Fruit fly (Drosophila melanogaster): ENCODE data around the gene CG5151.
A peak's percentile ranks its signal among the peaks of the same experiment; 100 is the strongest.

The CG5151 gene

DNA sequence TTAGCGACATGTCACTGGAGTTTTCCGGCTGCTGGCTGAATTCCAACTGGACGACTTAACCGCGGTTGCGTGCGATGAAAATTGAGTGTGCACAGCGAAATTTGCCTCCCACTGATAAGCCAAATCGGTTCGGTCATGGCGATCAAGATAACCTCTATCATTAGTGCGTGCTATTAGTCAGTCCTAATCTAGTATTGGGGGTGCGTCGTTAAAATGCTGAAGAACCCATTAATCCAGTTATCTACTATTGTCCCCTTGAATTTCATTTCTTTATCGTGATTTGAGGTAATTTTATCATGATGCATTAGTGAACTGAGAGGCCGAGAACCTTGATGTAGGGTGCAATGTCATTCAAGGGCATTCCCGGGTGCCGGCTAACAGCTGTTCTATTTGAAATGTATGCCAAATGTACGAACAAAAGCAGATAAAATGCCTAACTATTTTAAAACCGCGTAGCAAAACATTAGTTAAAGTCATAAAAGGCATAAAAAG lies 36.0 kb downstream of the CG5151 start, which contains the start of gene Pgm1 (continued):
- TF ChIP-seq CG11085 (GFP tag; IDR thresholded peaks at IDR 0.05) (peak; percentile 67), nerfin-2 (GFP tag; IDR thresholded peaks at IDR 0.05; ENCODE audit: partially characterized antibody) (no peak), CG17802 (tag; optimal IDR thresholded peaks at IDR 0.05) (peak; percentile 33), NFAT (GFP tag; IDR thresholded peaks at IDR 0.05) (peak; percentile 76), CG12299 (tag; optimal IDR thresholded peaks at IDR 0.05) (peak; percentile 69), CG2199 (GFP tag; IDR thresholded peaks at IDR 0.05) (no peak), B-H1 (GFP tag; IDR thresholded peaks at IDR 0.05) (peak; percentile 66), CG17612 (GFP tag; IDR thresholded peaks at IDR 0.05) (peak; percentile 48), CG31441 (GFP tag; IDR thresholded peaks at IDR 0.05) (peak; percentile 65), chn (GFP tag; optimal IDR thresholded peaks at IDR 0.05) (peak; percentile 89), shn (GFP tag; optimal IDR thresholded peaks at IDR 0.05) (peak; percentile 96), CG10321 (GFP tag; IDR thresholded peaks at IDR 0.05) (no peak), CG11456 (GFP tag; IDR thresholded peaks at IDR 0.05) (peak; percentile 82), sd (tag; optimal IDR thresholded peaks at IDR 0.05) (no peak), CG3726 (GFP tag; IDR thresholded peaks at IDR 0.05) (peak; percentile 68), Doc3 (GFP tag; IDR thresholded peaks at IDR 0.05; ENCODE audit: partially characterized antibody) (no peak), jigr1 (GFP tag; IDR thresholded peaks at IDR 0.05) (peak; percentile 55; the same call in 1 of the 3 replicates), CG13123 (GFP tag; optimal IDR thresholded peaks at IDR 0.05) (peak; percentile 73), CG9437 (GFP tag; optimal IDR thresholded peaks at IDR 0.05) (peak; percentile 41), Side (GFP tag; optimal IDR thresholded peaks at IDR 0.05) (peak; percentile 94), CG11723 (GFP tag; optimal IDR thresholded peaks at IDR 0.05) (peak; percentile 76), sc (optimal IDR thresholded peaks at IDR 0.05) (no peak), sc (GFP tag; optimal IDR thresholded peaks at IDR 0.05) (peak; percentile 50), CG11560 (tag; IDR thresholded peaks at IDR 0.05) (peak; percentile 47; the same call in 1 of the 3 replicates), CG6689 (GFP tag; IDR thresholded peaks at IDR 0.05) (peak; percentile 59), fd3F (GFP tag; optimal IDR thresholded peaks at IDR 0.05) (peak; percentile 59), slbo (GFP tag; IDR thresholded peaks at IDR 0.05) (peak; percentile 82), lmd (GFP tag; IDR thresholded peaks at IDR 0.05) (peak; percentile 85; the same call in 1 of the 2 replicates), CG10431 (GFP tag; optimal IDR thresholded peaks at IDR 0.05) (no peak), CG1024 (GFP tag; IDR thresholded peaks at IDR 0.05) (peak; percentile 46; the same call in 1 of the 2 replicates), psq (GFP tag; optimal IDR thresholded peaks at IDR 0.05) (peak; percentile 68), ems (GFP tag; optimal IDR thresholded peaks at IDR 0.05) (peak; percentile 92), Dad (GFP tag; optimal IDR thresholded peaks at IDR 0.05) (peak; percentile 81), fd64A (GFP tag; optimal IDR thresholded peaks at IDR 0.05) (peak; percentile 69), ATbp (GFP tag; optimal IDR thresholded peaks at IDR 0.05) (peak; percentile 71), CG15696 (tag; optimal IDR thresholded peaks at IDR 0.05) (peak; percentile 41), nau (GFP tag; optimal IDR thresholded peaks at IDR 0.05) (no peak), Atf3 (GFP tag; optimal IDR thresholded peaks at IDR 0.05) (peak; percentile 74), dysf (GFP tag; IDR thresholded peaks at IDR 0.05) (peak; percentile 79), CG1233 (GFP tag; optimal IDR thresholded peaks at IDR 0.05) (peak; percentile 49), Med (GFP tag) (peak; percentile 98), BtbVII (GFP tag; optimal IDR thresholded peaks at IDR 0.05) (peak; percentile 77), sqz (GFP tag; optimal IDR thresholded peaks at IDR 0.05) (no peak), trem (tag; optimal IDR thresholded peaks at IDR 0.05) (peak; percentile 54), CG11398 (GFP tag; optimal IDR thresholded peaks at IDR 0.05) (peak; percentile 87), dimm (GFP tag; IDR thresholded peaks at IDR 0.05) (no peak), stc (GFP tag; IDR thresholded peaks at IDR 0.05) (peak; percentile 72), CG10267 (tag; optimal IDR thresholded peaks at IDR 0.05) (peak; percentile 70), unc-4 (GFP tag; IDR thresholded peaks at IDR 0.05; ENCODE audit: partially characterized antibody) (no peak), CG10366 (GFP tag; IDR thresholded peaks at IDR 0.05) (peak; percentile 77), CG3407 (GFP tag; optimal IDR thresholded peaks at IDR 0.05) (peak; percentile 64), gcm2 (GFP tag; optimal IDR thresholded peaks at IDR 0.05) (peak; percentile 87)
